Worm (Caenorhabditis elegans) whole organism, L1 larva: ENCODE measurements around the gene msp-31.
"Not testable (repeated sequence)": the region's sequence is repeated elsewhere in the genome, so short reads cannot be mapped to it uniquely, and the experiment has no call there.

ENCODE experiments used
- C34B4.2 ChIP-seq: sonication (generic microtip); optimal IDR thresholded peaks from 2 replicates; lab custom pipeline; 2017; ENCODE audit warnings: mild to moderate bottlenecking, missing genetic modification characterization, missing compliant biosample characterization
- Y116A8C.19 ChIP-seq: sonication (generic microtip); optimal IDR thresholded peaks from 2 replicates; lab custom pipeline; 2016; ENCODE audit warnings: missing compliant biosample characterization, missing genetic modification characterization, borderline replicate concordance
- aly-2 ChIP-seq: fragments of 150-350 bp; optimal IDR thresholded peaks from 2 replicates; lab custom pipeline; 2014; ENCODE audit warnings: missing biosample characterization, missing genetic modification characterization
- ama-1 ChIP-seq: fragments of 150-350 bp; optimal IDR thresholded peaks from 2 replicates; lab custom pipeline; 2014
- ceh-90 ChIP-seq: sonication (generic microtip); optimal IDR thresholded peaks from 2 replicates; lab custom pipeline; 2016; ENCODE audit warnings: missing genetic modification characterization, missing compliant biosample characterization
- dpl-1 ChIP-seq, 3 experiments: fragments of 150-350 bp in 2 of 3; sonication (generic microtip) in 1 of 3; optimal IDR thresholded peaks; 2 replicates each; lab custom pipeline; 2014 to 2017; ENCODE audit warnings: missing biosample characterization in 3 of 3, missing genetic modification characterization in 3 of 3, missing genetic modification reagents in 3 of 3
- efl-1 ChIP-seq, 4 experiments: fragments of 150-350 bp; optimal IDR thresholded peaks in 3 of 4; peaks in 1 of 4; 1 replicate in 1 of 4; 2 replicates in 3 of 4; lab custom pipeline; 2014; ENCODE audit warnings: missing biosample characterization in 2 of 4, missing genetic modification characterization in 2 of 4, missing genetic modification reagents in 2 of 4
- efl-3 ChIP-seq: fragments of 200-800 bp; sonication (Bioruptor generic); optimal IDR thresholded peaks from 2 replicates; lab custom pipeline; 2018; ENCODE audit warnings: mild to moderate bottlenecking, missing genetic modification characterization, missing compliant biosample characterization
- elt-2 ChIP-seq: sonication (generic microtip); optimal IDR thresholded peaks from 2 replicates; lab custom pipeline; 2016; ENCODE audit warnings: missing genetic modification characterization, mild to moderate bottlenecking, inconsistent platforms, missing compliant biosample characterization, missing genetic modification reagents
- elt-3 ChIP-seq, 6 experiments: fragments of 150-350 bp in 1 of 6; sonication (generic microtip); optimal IDR thresholded peaks; 2 replicates each; lab custom pipeline; 2017 to 2018; ENCODE audit warnings: missing biosample characterization in 6 of 6, missing genetic modification characterization in 6 of 6, inconsistent platforms in 1 of 6
- fkh-8 ChIP-seq: sonication (generic microtip); optimal IDR thresholded peaks from 2 replicates; lab custom pipeline; 2016; ENCODE audit warnings: mild to moderate bottlenecking, missing genetic modification characterization, missing compliant biosample characterization
- hlh-17 ChIP-seq: fragments of 200-800 bp; sonication (Bioruptor generic); optimal IDR thresholded peaks from 2 replicates; lab custom pipeline; 2018; ENCODE audit warnings: missing genetic modification characterization, mild to moderate bottlenecking, missing compliant biosample characterization, moderate library complexity, borderline replicate concordance
- lin-14 ChIP-seq: fragments of 200-800 bp; sonication (Bioruptor generic); optimal IDR thresholded peaks from 2 replicates; lab custom pipeline; 2018; ENCODE audit warnings: mild to moderate bottlenecking, missing genetic modification characterization, moderate library complexity, missing compliant biosample characterization
- lin-35 ChIP-seq, 2 experiments: fragments of 150-350 bp; optimal IDR thresholded peaks; 2 replicates each; lab custom pipeline; 2014; ENCODE audit warnings: missing biosample characterization in 2 of 2, missing genetic modification characterization in 2 of 2, missing genetic modification reagents in 2 of 2
- lir-3 ChIP-seq: sonication (generic microtip); optimal IDR thresholded peaks from 2 replicates; lab custom pipeline; 2016; ENCODE audit warnings: mild to moderate bottlenecking, missing genetic modification characterization, moderate library complexity, missing compliant biosample characterization; ENCODE audit not compliant: poor library complexity
- lsy-2 ChIP-seq, 2 experiments: fragments of 150-350 bp; optimal IDR thresholded peaks; 2 replicates each; lab custom pipeline; 2014; ENCODE audit warnings: missing biosample characterization in 2 of 2, missing genetic modification characterization in 2 of 2
- mdl-1 ChIP-seq, 2 experiments: fragments of 150-350 bp; optimal IDR thresholded peaks; 2 replicates each; lab custom pipeline; 2014 to 2017; ENCODE audit warnings: missing biosample characterization in 2 of 2, missing genetic modification characterization in 2 of 2, inconsistent platforms in 1 of 2
- mep-1 ChIP-seq: fragments of 150-350 bp; optimal IDR thresholded peaks from 2 replicates; lab custom pipeline; 2014; ENCODE audit warnings: missing biosample characterization, missing genetic modification characterization
- nhr-11 ChIP-seq: fragments of 150-350 bp; optimal IDR thresholded peaks from 2 replicates; lab custom pipeline; 2014; ENCODE audit warnings: missing biosample characterization, missing genetic modification characterization
- nhr-19 ChIP-seq: fragments of 200-800 bp; sonication (Bioruptor generic); conservative IDR thresholded peaks from 2 replicates; pipeline ENCODE4 v1.3.6; 2022; ENCODE audit warnings: missing genetic modification characterization, missing compliant biosample characterization
- nhr-20 ChIP-seq: sonication (generic microtip); optimal IDR thresholded peaks from 2 replicates; lab custom pipeline; 2016; ENCODE audit warnings: mild to moderate bottlenecking, missing genetic modification characterization, missing compliant biosample characterization
- nhr-28 ChIP-seq: fragments of 150-350 bp; optimal IDR thresholded peaks from 2 replicates; lab custom pipeline; 2014; ENCODE audit warnings: missing biosample characterization, missing genetic modification characterization
- nhr-47 ChIP-seq: sonication (generic microtip); optimal IDR thresholded peaks from 2 replicates; lab custom pipeline; 2016; ENCODE audit warnings: mild to moderate bottlenecking, missing genetic modification characterization, moderate library complexity, missing compliant biosample characterization
- nhr-71 ChIP-seq: sonication (generic microtip); optimal IDR thresholded peaks from 2 replicates; lab custom pipeline; 2016; ENCODE audit warnings: mild to moderate bottlenecking, missing genetic modification characterization, moderate library complexity, missing compliant biosample characterization
- nhr-85 ChIP-seq: sonication (generic microtip); peaks from one replicate; lab custom pipeline; 2016; ENCODE audit warnings: missing genetic modification characterization, inconsistent platforms, missing compliant biosample characterization
- skn-1 ChIP-seq: fragments of 150-350 bp; optimal IDR thresholded peaks from 2 replicates; lab custom pipeline; 2014; ENCODE audit warnings: missing biosample characterization, missing genetic modification characterization
- snu-23 ChIP-seq: sonication (generic microtip); optimal IDR thresholded peaks from 2 replicates; lab custom pipeline; 2016; ENCODE audit warnings: missing genetic modification characterization, missing compliant biosample characterization
- swsn-7 ChIP-seq: sonication (generic microtip); optimal IDR thresholded peaks from 2 replicates; lab custom pipeline; 2016; ENCODE audit warnings: missing genetic modification characterization, missing compliant biosample characterization
- unc-130 ChIP-seq: fragments of 150-350 bp; optimal IDR thresholded peaks from 2 replicates; lab custom pipeline; 2017; ENCODE audit warnings: missing biosample characterization, missing genetic modification characterization, inconsistent platforms
- unc-62 ChIP-seq: fragments of 150-350 bp; optimal IDR thresholded peaks from 2 replicates; lab custom pipeline; 2014; ENCODE audit warnings: missing biosample characterization, missing genetic modification reagents, missing genetic modification characterization
- unc-98 ChIP-seq: fragments of 200-800 bp; sonication (Bioruptor generic); IDR thresholded peaks from 2 replicates; pipeline ENCODE4 v1.3.6; 2022; ENCODE audit warnings: missing genetic modification characterization, missing compliant biosample characterization
- vab-15 ChIP-seq: sonication (generic microtip); optimal IDR thresholded peaks from 2 replicates; lab custom pipeline; 2017; ENCODE audit warnings: missing genotype, mild to moderate bottlenecking, missing genetic modification characterization, missing compliant biosample characterization
- ztf-11 ChIP-seq, 2 experiments: sonication (generic microtip); optimal IDR thresholded peaks; 2 replicates each; lab custom pipeline; 2016 to 2017; ENCODE audit warnings: missing genetic modification characterization in 2 of 2, missing biosample characterization in 1 of 2, missing compliant biosample characterization in 1 of 2

msp-31 gene

DNA sequence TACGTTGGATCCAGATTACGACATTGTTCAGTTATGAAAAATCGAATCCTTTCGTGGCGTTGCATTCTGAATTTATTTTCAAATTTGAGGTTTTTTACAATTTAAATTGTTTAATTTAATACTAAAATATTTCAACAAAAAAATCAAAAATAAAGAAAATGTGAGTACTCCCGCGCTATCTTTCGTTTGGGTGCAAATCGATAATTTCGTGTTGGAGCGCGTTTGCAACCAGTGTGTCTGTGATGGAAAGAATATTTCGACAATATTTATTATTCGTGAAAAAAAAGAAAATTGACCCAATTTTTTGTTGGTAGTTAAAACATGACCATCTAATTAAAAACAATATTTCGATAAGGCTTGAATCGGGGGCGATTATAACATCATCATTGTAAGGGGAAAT, 14.3 kb downstream of the msp-31 start, which contains the start of gene R05F9.9 (continued):
- peak; percentile 24 to 73 (median 28) for TF ChIP-seq dpl-1 (GFP tag; optimal IDR thresholded peaks at IDR 0.05; lab: Kevin White, UChicago)
- no peak for TF ChIP-seq ceh-90 (tag; lab: Kevin White, UChicago)
- peak; percentile 1 for TF ChIP-seq nhr-20 (tag; lab: Kevin White, UChicago)
- TF ChIP-seq unc-130 (tag; lab: Kevin White, UChicago), result no peak

DNA sequence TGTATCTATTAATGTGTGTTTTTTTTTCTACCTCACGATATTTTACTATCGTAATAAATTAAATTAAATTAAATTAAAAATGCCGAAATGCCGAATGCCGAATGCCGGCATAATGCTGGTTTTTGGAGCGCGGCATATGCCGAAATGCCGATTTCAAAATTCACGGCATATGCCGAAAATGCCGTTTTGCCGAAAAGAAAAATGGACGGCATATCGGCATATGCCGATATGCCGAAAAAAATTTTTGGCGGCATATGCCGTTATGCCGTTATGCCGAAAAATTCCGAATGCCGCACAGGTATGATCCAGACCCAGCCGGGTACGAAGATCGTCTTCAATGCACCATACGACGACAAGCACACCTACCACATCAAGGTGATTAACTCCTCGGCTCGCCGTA, 17.8 kb downstream of the msp-31 start, which contains the start of gene msp-32:
Gene msp-32 (plus strand): TSS at position 301 of the 400 bp plus-strand sequence.
- TF ChIP-seq hlh-17 (GFP tag; lab: Kevin White, UChicago); unc-98 (GFP tag; lab: Robert Waterston, UW); lsy-2 (tag; optimal IDR thresholded peaks at IDR 0.05; lab: Kevin White, UChicago): not testable (repeated sequence)

DNA sequence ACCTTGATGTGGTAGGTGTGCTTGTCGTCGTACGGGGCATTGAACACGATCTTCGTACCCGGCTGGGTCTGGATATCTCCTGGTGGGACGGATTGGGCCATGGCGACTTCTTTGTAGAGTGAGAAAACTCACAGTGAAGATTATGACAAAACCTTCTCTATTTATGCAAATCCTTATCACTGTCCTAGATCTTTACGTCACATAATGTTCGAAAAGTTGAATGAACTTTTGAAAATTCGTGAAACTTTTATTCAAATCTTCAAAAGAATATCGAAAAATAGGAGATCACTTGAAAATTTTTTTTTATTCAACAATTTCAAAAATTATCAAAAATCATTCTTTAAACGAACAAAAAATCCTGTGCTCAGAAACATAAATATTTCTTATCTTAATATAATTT, 23.8 kb downstream of the msp-31 start, which contains the start of gene msp-33:
Gene msp-33 (minus strand): TSS at position 101 of the 400 bp plus-strand sequence.
- TF ChIP-seq vab-15 (tag; lab: Kevin White, UChicago), result no peak

DNA sequence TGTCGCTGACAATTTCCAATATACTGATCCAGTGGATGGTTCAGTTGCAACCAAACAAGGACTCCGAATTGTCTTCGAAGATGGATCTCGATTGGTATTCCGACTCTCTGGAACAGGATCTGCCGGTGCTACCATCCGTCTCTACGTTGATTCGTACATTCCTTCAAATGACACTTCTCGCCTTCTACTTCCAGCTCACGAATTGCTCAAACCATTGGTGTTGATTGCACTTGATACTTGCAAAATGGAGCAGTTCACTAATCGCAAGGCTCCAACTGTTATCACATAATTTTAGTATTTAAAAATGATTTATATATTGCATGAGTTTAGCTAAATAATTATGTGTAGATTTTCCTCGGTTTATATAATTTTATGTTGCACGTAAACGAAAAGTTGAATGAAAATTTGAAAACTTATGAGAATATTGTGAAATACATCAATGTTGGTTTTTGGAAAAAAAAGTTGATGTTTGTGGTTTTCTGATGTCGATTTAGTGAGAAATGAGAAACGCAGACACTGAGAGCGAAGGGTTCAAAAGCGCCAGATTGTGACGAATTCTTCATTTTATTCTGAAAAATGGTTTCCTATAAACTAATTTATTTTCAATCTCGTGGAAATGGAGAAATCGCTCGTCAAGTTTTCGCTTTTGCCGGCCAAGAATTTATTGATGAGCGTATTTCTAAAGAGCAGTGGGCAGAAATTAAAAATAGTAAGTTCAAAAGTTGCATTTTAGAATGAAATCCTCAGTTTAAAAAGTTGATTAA, 25.2 kb downstream of the msp-31 start, which contains the start of gene gst-9:
Gene gst-9 (plus strand): TSS at position 574 of the 764 bp plus-strand sequence.
- TF ChIP-seq nhr-85 (tag; lab: Kevin White, UChicago), result peak; percentile 60
- peak; percentile 38 for TF ChIP-seq snu-23 (GFP tag; lab: Kevin White, UChicago)
- no peak for TF ChIP-seq C34B4.2 (tag; lab: Kevin White, UChicago)
- peak; percentile 38 for TF ChIP-seq mep-1 (tag; lab: Kevin White, UChicago)
- TF ChIP-seq ztf-11 (tag; optimal IDR thresholded peaks at IDR 0.05; lab: Kevin White, UChicago), result no peak
- peak; percentile 16 for TF ChIP-seq nhr-47 (tag; lab: Kevin White, UChicago)
- TF ChIP-seq ama-1, result peak; percentile 77
- TF ChIP-seq lin-35 (GFP tag; optimal IDR thresholded peaks at IDR 0.05; lab: Kevin White, UChicago), result peak in 1 of 2 experiments; percentile 34
- peak; percentile 80 for TF ChIP-seq aly-2 (tag; lab: Kevin White, UChicago)
- TF ChIP-seq lin-14 (GFP tag; lab: Kevin White, UChicago), result peak; percentile 17
- TF ChIP-seq nhr-11 (tag; lab: Kevin White, UChicago), result no peak
- TF ChIP-seq swsn-7 (tag; lab: Kevin White, UChicago), result peak; percentile 7
- TF ChIP-seq efl-3 (GFP tag; lab: Kevin White, UChicago), result no peak
- TF ChIP-seq lir-3 (tag; lab: Kevin White, UChicago), result no peak
- TF ChIP-seq dpl-1 (GFP tag; optimal IDR thresholded peaks at IDR 0.05; lab: Kevin White, UChicago), result peak in 1 of 3 experiments; percentile 8
- TF ChIP-seq mdl-1 (tag; optimal IDR thresholded peaks at IDR 0.05; lab: Kevin White, UChicago), result no peak
- no peak for TF ChIP-seq nhr-28
- TF ChIP-seq nhr-71 (tag; lab: Kevin White, UChicago), result peak; percentile 66
- TF ChIP-seq fkh-8 (tag; lab: Kevin White, UChicago), result peak; percentile 26
- TF ChIP-seq nhr-20 (tag; lab: Kevin White, UChicago), result peak; percentile 47
- no peak for TF ChIP-seq unc-98 (GFP tag; lab: Robert Waterston, UW)
- TF ChIP-seq nhr-19 (GFP tag; lab: Robert Waterston, UW), result peak; percentile 21; the same call in 1 of the 2 replicates
- TF ChIP-seq elt-3 (tag; optimal IDR thresholded peaks at IDR 0.05; lab: Kevin White, UChicago), result peak in 1 of 6 experiments; percentile 34
- no peak for TF ChIP-seq Y116A8C.19 (tag; lab: Kevin White, UChicago)
- peak; percentile 63 for TF ChIP-seq elt-2 (tag; lab: Kevin White, UChicago)
- TF ChIP-seq skn-1, result peak; percentile 37
- TF ChIP-seq unc-62 (GFP tag; lab: Kevin White, UChicago), result no peak
- peak; percentile 0 to 7 for TF ChIP-seq efl-1 (optimal IDR thresholded peaks at IDR 0.05; lab: Kevin White, UChicago)
- TF ChIP-seq efl-1 (GFP tag; optimal IDR thresholded peaks at IDR 0.05 in 1 of 2; lab: Kevin White, UChicago), result peak in 1 of 2 experiments; percentile 55
